Worm (Caenorhabditis elegans) whole organism, L3 larva: ENCODE measurements around the gene crn-7.

Experiments used
- ZK546.5 ChIP-seq: sonication (generic microtip); optimal IDR thresholded peaks from 2 replicates; lab custom pipeline; 2017; ENCODE audit warnings: missing biosample characterization, missing genetic modification characterization
- aly-2 ChIP-seq: fragments of 150-350 bp; optimal IDR thresholded peaks from 2 replicates; lab custom pipeline; 2014; ENCODE audit warnings: missing biosample characterization, missing genetic modification characterization
- ama-1 ChIP-seq: fragments of 150-350 bp; optimal IDR thresholded peaks from 2 replicates; lab custom pipeline; 2018
- ceh-16 ChIP-seq: sonication (generic microtip); optimal IDR thresholded peaks from 2 replicates; lab custom pipeline; 2017; ENCODE audit warnings: missing biosample characterization, missing genetic modification characterization
- ceh-28 ChIP-seq: fragments of 150-350 bp; optimal IDR thresholded peaks from 2 replicates; lab custom pipeline; 2014; ENCODE audit warnings: missing biosample characterization, missing genetic modification reagents, missing genetic modification characterization
- ceh-82 ChIP-seq: fragments of 150-350 bp; optimal IDR thresholded peaks from 2 replicates; lab custom pipeline; 2014; ENCODE audit warnings: missing biosample characterization, missing genetic modification characterization
- ceh-9 ChIP-seq: sonication (generic microtip); optimal IDR thresholded peaks from 2 replicates; lab custom pipeline; 2018; ENCODE audit warnings: missing biosample characterization, missing genetic modification characterization
- egl-27 ChIP-seq: sonication (generic microtip); optimal IDR thresholded peaks from 4 replicates; lab custom pipeline; 2017; ENCODE audit warnings: missing biosample characterization, missing genetic modification reagents, missing genetic modification characterization
- egl-5 ChIP-seq: fragments of 150-350 bp; optimal IDR thresholded peaks from 2 replicates; lab custom pipeline; 2017; ENCODE audit warnings: missing biosample characterization, missing genetic modification reagents, missing genetic modification characterization, inconsistent platforms
- elt-2 ChIP-seq: sonication (generic microtip); optimal IDR thresholded peaks from 2 replicates; lab custom pipeline; 2016; ENCODE audit warnings: missing genetic modification reagents, mild to moderate bottlenecking, missing genetic modification characterization, missing compliant biosample characterization
- elt-3 ChIP-seq, 3 experiments: fragments of 150-350 bp in 1 of 3; sonication (generic microtip) in 2 of 3; optimal IDR thresholded peaks; 2 replicates in 2 of 3; 4 replicates in 1 of 3; lab custom pipeline; 2014 to 2017; ENCODE audit warnings: missing biosample characterization in 3 of 3, missing genetic modification characterization in 3 of 3
- eor-1 ChIP-seq, 2 experiments: fragments of 150-350 bp; optimal IDR thresholded peaks; 2 replicates each; lab custom pipeline; 2014 to 2018; ENCODE audit warnings: missing biosample characterization in 2 of 2, missing genetic modification characterization in 2 of 2
- fkh-10 ChIP-seq: sonication (generic microtip); optimal IDR thresholded peaks from 2 replicates; lab custom pipeline; 2017; ENCODE audit warnings: missing biosample characterization, missing genetic modification reagents, missing genetic modification characterization
- fkh-2 ChIP-seq: fragments of 150-350 bp; optimal IDR thresholded peaks from 2 replicates; lab custom pipeline; 2014; ENCODE audit warnings: missing biosample characterization, missing genetic modification reagents, missing genetic modification characterization
- fos-1 ChIP-seq: fragments of 150-350 bp; optimal IDR thresholded peaks from 2 replicates; lab custom pipeline; 2014; ENCODE audit warnings: missing biosample characterization, missing genetic modification characterization
- jun-1 ChIP-seq: fragments of 150-350 bp; optimal IDR thresholded peaks from 2 replicates; lab custom pipeline; 2014; ENCODE audit warnings: missing biosample characterization, missing genetic modification reagents, missing genetic modification characterization
- lin-39 ChIP-seq: fragments of 150-350 bp; optimal IDR thresholded peaks from 2 replicates; lab custom pipeline; 2018; ENCODE audit warnings: missing biosample characterization, missing genetic modification reagents, missing genetic modification characterization
- lsy-12 ChIP-seq: sonication (generic microtip); optimal IDR thresholded peaks from 2 replicates; lab custom pipeline; 2016; ENCODE audit warnings: mild to moderate bottlenecking, missing genetic modification characterization, missing compliant biosample characterization
- mdl-1 ChIP-seq: fragments of 150-350 bp; optimal IDR thresholded peaks from 2 replicates; lab custom pipeline; 2014; ENCODE audit warnings: missing biosample characterization, missing genetic modification characterization
- mml-1 ChIP-seq: fragments of 150-350 bp; sonication (generic microtip); optimal IDR thresholded peaks from 3 replicates; lab custom pipeline; 2014; ENCODE audit warnings: missing biosample characterization, missing genetic modification characterization
- nhr-11 ChIP-seq: fragments of 150-350 bp; optimal IDR thresholded peaks from 2 replicates; lab custom pipeline; 2014; ENCODE audit warnings: missing biosample characterization, missing genetic modification characterization
- nhr-12 ChIP-seq: fragments of 150-350 bp; optimal IDR thresholded peaks from 2 replicates; lab custom pipeline; 2014; ENCODE audit warnings: missing biosample characterization, missing genetic modification characterization
- nhr-25 ChIP-seq: sonication (generic microtip); optimal IDR thresholded peaks from 2 replicates; lab custom pipeline; 2017; ENCODE audit warnings: missing biosample characterization, missing genetic modification characterization
- nhr-28 ChIP-seq: fragments of 150-350 bp; optimal IDR thresholded peaks from 2 replicates; lab custom pipeline; 2014; ENCODE audit warnings: missing biosample characterization, missing genetic modification characterization
- nhr-43 ChIP-seq: sonication (generic microtip); optimal IDR thresholded peaks from 2 replicates; lab custom pipeline; 2016; ENCODE audit warnings: mild to moderate bottlenecking, missing genetic modification characterization, missing compliant biosample characterization; ENCODE audit not compliant: poor library complexity, severe bottlenecking
- nhr-67 ChIP-seq: fragments of 150-350 bp; optimal IDR thresholded peaks from 2 replicates; lab custom pipeline; 2014; ENCODE audit warnings: missing biosample characterization, missing genetic modification characterization
- nhr-76 ChIP-seq: fragments of 150-350 bp; sonication (generic microtip); optimal IDR thresholded peaks from 5 replicates; lab custom pipeline; 2014; ENCODE audit warnings: missing biosample characterization, missing genetic modification characterization
- nhr-77 ChIP-seq: fragments of 150-350 bp; optimal IDR thresholded peaks from 2 replicates; lab custom pipeline; 2014; ENCODE audit warnings: missing biosample characterization, missing genetic modification characterization
- pha-4 ChIP-seq: fragments of 150-350 bp; optimal IDR thresholded peaks from 2 replicates; lab custom pipeline; 2014; ENCODE audit warnings: missing biosample characterization, missing genetic modification reagents, missing genetic modification characterization
- pqm-1 ChIP-seq: fragments of 150-350 bp; optimal IDR thresholded peaks from 2 replicates; lab custom pipeline; 2017; ENCODE audit warnings: missing biosample characterization, missing genetic modification characterization, inconsistent platforms
- sea-2 ChIP-seq: fragments of 150-350 bp; sonication (generic microtip); optimal IDR thresholded peaks from 4 replicates; lab custom pipeline; 2014; ENCODE audit warnings: missing biosample characterization, missing genetic modification reagents, missing genetic modification characterization
- snpc-4 ChIP-seq: fragments of 150-350 bp; optimal IDR thresholded peaks from 2 replicates; lab custom pipeline; 2014; ENCODE audit warnings: missing biosample characterization, missing genetic modification characterization
- tbx-2 ChIP-seq: sonication (generic microtip); optimal IDR thresholded peaks from 2 replicates; lab custom pipeline; 2016; ENCODE audit warnings: mild to moderate bottlenecking, missing genetic modification characterization, missing compliant biosample characterization
- unc-62 ChIP-seq: fragments of 150-350 bp; sonication (generic microtip); optimal IDR thresholded peaks from 4 replicates; lab custom pipeline; 2014; ENCODE audit warnings: missing biosample characterization, missing genetic modification reagents, missing genetic modification characterization
- zag-1 ChIP-seq: fragments of 150-350 bp; optimal IDR thresholded peaks from 2 replicates; lab custom pipeline; 2014; ENCODE audit warnings: missing biosample characterization, missing genetic modification characterization
- ztf-11 ChIP-seq: fragments of 150-350 bp; optimal IDR thresholded peaks from 2 replicates; lab custom pipeline; 2014; ENCODE audit warnings: missing biosample characterization, missing genetic modification characterization

Gene crn-7

ce11 chrIII:8291268-8292032, 23.1 kb downstream of the crn-7 start (continued):
- TF ChIP-seq ceh-82 (tag; lab: Kevin White, UChicago), result no peak
- TF ChIP-seq ztf-11 (tag; lab: Kevin White, UChicago), result no peak
- TF ChIP-seq tbx-2 (tag; lab: Kevin White, UChicago), result no peak
- TF ChIP-seq nhr-67 (tag; lab: Kevin White, UChicago), result no peak

ce11 chrIII:8293260-8293659, 24.9 kb downstream of the crn-7 start:
- TF ChIP-seq elt-2 (tag; lab: Kevin White, UChicago) (peak; percentile 13), ceh-16 (tag; lab: Kevin White, UChicago) (no peak), mdl-1 (tag; lab: Kevin White, UChicago) (no peak)

ce11 chrIII:8298216-8298920, 30.0 kb downstream of the crn-7 start:
- TF ChIP-seq nhr-77 (tag; lab: Kevin White, UChicago) (no peak), egl-5 (tag; lab: Kevin White, UChicago) (no peak), nhr-43 (tag; lab: Kevin White, UChicago) (no peak), ztf-11 (tag; lab: Kevin White, UChicago) (no peak), fos-1 (tag; lab: Kevin White, UChicago) (no peak), snpc-4 (tag; lab: Kevin White, UChicago) (no peak), nhr-76 (tag; lab: Kevin White, UChicago) (no peak), nhr-11 (tag; lab: Kevin White, UChicago) (no peak), sea-2 (GFP tag; lab: Kevin White, UChicago) (no peak), tbx-2 (tag; lab: Kevin White, UChicago) (no peak), mdl-1 (tag; lab: Kevin White, UChicago) (no peak), elt-2 (tag; lab: Kevin White, UChicago) (peak; percentile 58), lin-39 (tag; lab: Kevin White, UChicago) (peak; percentile 20), aly-2 (tag; lab: Kevin White, UChicago) (no peak), nhr-25 (tag; lab: Kevin White, UChicago) (no peak)
- TF ChIP-seq, all 47 proteins: peak for 2

ce11 chrIII:8299078-8299587, 30.8 kb downstream of the crn-7 start:
- TF ChIP-seq eor-1 (tag; optimal IDR thresholded peaks at IDR 0.05; lab: Kevin White, UChicago) (no peak), ZK546.5 (no peak), snpc-4 (tag; lab: Kevin White, UChicago) (no peak), nhr-76 (tag; lab: Kevin White, UChicago) (no peak), mml-1 (tag; lab: Kevin White, UChicago) (no peak), unc-62 (GFP tag; lab: Kevin White, UChicago) (no peak), ceh-82 (tag; lab: Kevin White, UChicago) (no peak), nhr-12 (no peak), elt-2 (tag; lab: Kevin White, UChicago) (no peak), ztf-11 (tag; lab: Kevin White, UChicago) (no peak), tbx-2 (tag; lab: Kevin White, UChicago) (no peak), fos-1 (tag; lab: Kevin White, UChicago) (no peak), ceh-28 (tag; lab: Kevin White, UChicago) (no peak), elt-3 (tag; optimal IDR thresholded peaks at IDR 0.05; lab: Kevin White, UChicago) (no peak), aly-2 (tag; lab: Kevin White, UChicago) (no peak), fkh-2 (tag; lab: Kevin White, UChicago) (no peak), jun-1 (tag; lab: Kevin White, UChicago) (no peak), lsy-12 (no peak), zag-1 (tag; lab: Kevin White, UChicago) (no peak), pqm-1 (no peak)

DNA sequence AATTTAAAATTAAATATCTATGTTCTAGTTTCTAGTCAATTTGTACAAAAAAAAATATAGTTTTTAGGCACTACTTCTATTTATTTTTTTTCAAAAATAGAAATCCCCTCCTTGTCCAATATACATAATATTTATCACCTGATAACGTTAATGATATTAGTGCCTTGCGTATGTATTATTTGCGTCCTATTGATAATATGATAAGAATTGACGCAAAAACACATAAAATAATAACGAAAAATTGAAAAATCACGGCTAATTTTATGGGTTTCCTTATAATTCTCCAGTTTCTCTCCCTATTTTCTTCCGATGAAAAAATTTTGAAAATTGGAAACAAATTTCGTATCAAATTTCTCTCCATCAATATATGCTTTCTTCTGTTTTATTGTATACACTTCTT, 31.4 kb downstream of the crn-7 start:
- TF ChIP-seq pqm-1 (peak; percentile 14), ceh-9 (tag; lab: Kevin White, UChicago) (no peak), nhr-77 (tag; lab: Kevin White, UChicago) (no peak), mdl-1 (tag; lab: Kevin White, UChicago) (no peak), pha-4 (peak; percentile 43), nhr-12 (no peak), aly-2 (tag; lab: Kevin White, UChicago) (no peak), mml-1 (tag; lab: Kevin White, UChicago) (no peak), ZK546.5 (no peak), unc-62 (GFP tag; lab: Kevin White, UChicago) (no peak), fos-1 (tag; lab: Kevin White, UChicago) (no peak), egl-5 (tag; lab: Kevin White, UChicago) (no peak), fkh-10 (GFP tag; lab: Kevin White, UChicago) (no peak), egl-27 (tag; lab: Kevin White, UChicago) (no peak), elt-2 (tag; lab: Kevin White, UChicago) (peak; percentile 76), ama-1 (lab: Kevin White, UChicago) (no peak), nhr-28 (tag; lab: Kevin White, UChicago) (no peak)
- TF ChIP-seq, all 47 proteins: peak for 3
